Fruit fly (Drosophila melanogaster) whole organism, wandering third instar larva: Measurements from ENCODE around the gene sba.
A peak's percentile ranks its signal among the peaks of the same experiment; 100 is the strongest.

Source experiments
- Abd-B ChIP-seq: fragments of >200 bp; optimal IDR thresholded peaks from 2 replicates; lab custom pipeline; 2017; ENCODE audit warnings: missing biosample characterization, missing genetic modification characterization
- CG32264 ChIP-seq: fragments of 200-800 bp; sonication (Bioruptor generic); optimal IDR thresholded peaks from 2 replicates; lab custom pipeline; 2016; ENCODE audit warnings: missing biosample characterization, missing genetic modification characterization
- CG9705 ChIP-seq: fragments of 200-800 bp; sonication (Bioruptor generic); optimal IDR thresholded peaks from 2 replicates; lab custom pipeline; 2018; ENCODE audit warnings: missing biosample characterization, mild to moderate bottlenecking, missing genetic modification characterization
- CrebA ChIP-seq: fragments of 200-800 bp; sonication (Bioruptor generic); optimal IDR thresholded peaks from 2 replicates; lab custom pipeline; 2016; ENCODE audit warnings: missing biosample characterization, mild to moderate bottlenecking, missing genetic modification characterization, borderline replicate concordance
- Dfd ChIP-seq: fragments of >200 bp; optimal IDR thresholded peaks from 2 replicates; lab custom pipeline; 2017; ENCODE audit warnings: missing biosample characterization, missing genetic modification characterization
- Dif ChIP-seq: fragments of 200-275, 200-300 bp; sonication (Bioruptor generic); optimal IDR thresholded peaks from 2 replicates; lab custom pipeline; 2018; ENCODE audit warnings: missing biosample characterization, missing genetic modification characterization; ENCODE audit not compliant: partially characterized antibody
- GATAd ChIP-seq: sonication (Bioruptor generic); optimal IDR thresholded peaks from 2 replicates; lab custom pipeline; 2016; ENCODE audit warnings: missing biosample characterization, missing genetic modification characterization
- HLH106 ChIP-seq: fragments of 200-800 bp; optimal IDR thresholded peaks from 3 replicates; lab custom pipeline; 2019; ENCODE audit warnings: missing biosample characterization, mild to moderate bottlenecking, missing genetic modification characterization, moderate library complexity
- Hnf4 ChIP-seq: fragments of 200-800 bp; sonication (Bioruptor generic); optimal IDR thresholded peaks from 2 replicates; lab custom pipeline; 2016; ENCODE audit warnings: missing biosample characterization, mild to moderate bottlenecking, missing genetic modification characterization
- Hr78 ChIP-seq: fragments of >200 bp; optimal IDR thresholded peaks from 2 replicates; lab custom pipeline; 2017; ENCODE audit warnings: missing biosample characterization, missing genetic modification characterization
- Hr83 ChIP-seq: fragments of 200-300 bp; sonication (Bioruptor generic); optimal IDR thresholded peaks from 2 replicates; lab custom pipeline; 2016; ENCODE audit warnings: missing biosample characterization, mild to moderate bottlenecking, missing genetic modification characterization, moderate library complexity; ENCODE audit not compliant: poor library complexity, severe bottlenecking
- Jra ChIP-seq: sonication (Bioruptor generic); optimal IDR thresholded peaks from 2 replicates; lab custom pipeline; 2016; ENCODE audit warnings: missing biosample characterization, missing genetic modification characterization
- Mio ChIP-seq: sonication (Bioruptor generic); optimal IDR thresholded peaks from 2 replicates; lab custom pipeline; 2016; ENCODE audit warnings: missing biosample characterization, missing genetic modification characterization
- Myc ChIP-seq: fragments of >200 bp; optimal IDR thresholded peaks from 2 replicates; lab custom pipeline; 2017
- N ChIP-seq: fragments of >200 bp; optimal IDR thresholded peaks from 2 replicates; lab custom pipeline; 2018; ENCODE audit warnings: missing biosample characterization, missing external identifiers, missing genetic modification characterization
- OdsH ChIP-seq: fragments of 200-800 bp; sonication (Bioruptor generic); optimal IDR thresholded peaks from 2 replicates; lab custom pipeline; 2016; ENCODE audit warnings: missing biosample characterization, mild to moderate bottlenecking, missing genetic modification characterization
- Rel ChIP-seq, 2 experiments: fragments of 200-800 bp; sonication (Bioruptor generic) in 1 of 2; optimal IDR thresholded peaks; 2 replicates in 1 of 2; 3 replicates in 1 of 2; lab custom pipeline; 2016 to 2019; ENCODE audit warnings: mild to moderate bottlenecking in 2 of 2, missing biosample characterization in 2 of 2, missing genetic modification characterization in 2 of 2, moderate library complexity in 1 of 2
- Sp1 ChIP-seq: fragments of 200-800 bp; sonication (Bioruptor generic); optimal IDR thresholded peaks from 3 replicates; lab custom pipeline; 2019; ENCODE audit warnings: missing biosample characterization, mild to moderate bottlenecking, missing genetic modification characterization, moderate library complexity
- Vsx2 ChIP-seq: fragments of 200-300, 225-300 bp; sonication (Bioruptor generic); optimal IDR thresholded peaks from 2 replicates; lab custom pipeline; 2018; ENCODE audit warnings: missing biosample characterization, missing genetic modification characterization; ENCODE audit not compliant: partially characterized antibody
- br ChIP-seq: fragments of 200-800 bp; sonication (Bioruptor generic); optimal IDR thresholded peaks from 2 replicates; lab custom pipeline; 2016; ENCODE audit warnings: missing biosample characterization, missing genetic modification characterization
- brk ChIP-seq: fragments of 200-800 bp; sonication (Bioruptor generic); optimal IDR thresholded peaks from 2 replicates; lab custom pipeline; 2016; ENCODE audit warnings: missing biosample characterization, mild to moderate bottlenecking, missing genetic modification characterization
- dl ChIP-seq, 2 experiments: fragments of 175-275, 200-275 bp in 1 of 2; fragments of 200-275 bp in 1 of 2; sonication (Bioruptor generic); optimal IDR thresholded peaks; lab custom pipeline; 2018; ENCODE audit warnings: mild to moderate bottlenecking in 2 of 2, missing biosample characterization in 2 of 2, missing genetic modification characterization in 2 of 2, moderate library complexity in 2 of 2; ENCODE audit not compliant: partially characterized antibody in 2 of 2, insufficient read depth in 1 of 2
- dmrt93B ChIP-seq: fragments of 200-800 bp; sonication (Bioruptor generic); optimal IDR thresholded peaks from 2 replicates; lab custom pipeline; 2018; ENCODE audit warnings: missing biosample characterization, mild to moderate bottlenecking, missing genetic modification characterization
- dsf ChIP-seq: sonication (Bioruptor generic); optimal IDR thresholded peaks from 2 replicates; lab custom pipeline; 2016; ENCODE audit warnings: missing biosample characterization, missing genetic modification characterization, borderline replicate concordance
- ey ChIP-seq: fragments of 200-800 bp; sonication (Bioruptor generic); optimal IDR thresholded peaks from 2 replicates; lab custom pipeline; 2016; ENCODE audit warnings: missing biosample characterization, missing genetic modification characterization
- foxo ChIP-seq, 2 experiments: fragments of 200-800 bp; sonication (Bioruptor generic); optimal IDR thresholded peaks; 2 replicates in 1 of 2; 3 replicates in 1 of 2; lab custom pipeline; 2016 to 2017; ENCODE audit warnings: missing biosample characterization in 2 of 2, missing genetic modification characterization in 2 of 2
- fru ChIP-seq: fragments of 200-800 bp; sonication (Bioruptor generic); optimal IDR thresholded peaks from 3 replicates; lab custom pipeline; 2016; ENCODE audit warnings: missing biosample characterization, mild to moderate bottlenecking, missing genetic modification characterization
- h ChIP-seq: fragments of 200-800 bp; sonication (Bioruptor generic); optimal IDR thresholded peaks from 3 replicates; lab custom pipeline; 2016; ENCODE audit warnings: missing biosample characterization, mild to moderate bottlenecking, missing genetic modification characterization
- jim ChIP-seq: fragments of 175-275, 200-325 bp; sonication (Bioruptor generic); optimal IDR thresholded peaks from 2 replicates; lab custom pipeline; 2016; ENCODE audit warnings: missing biosample characterization, mild to moderate bottlenecking, missing genetic modification characterization
- lola ChIP-seq: fragments of >200 bp; optimal IDR thresholded peaks from 2 replicates; lab custom pipeline; 2017; ENCODE audit warnings: missing biosample characterization, missing genetic modification characterization
- pan ChIP-seq: fragments of >200 bp; optimal IDR thresholded peaks from 2 replicates; lab custom pipeline; 2017
- psq ChIP-seq: fragments of 200-800 bp; sonication (Bioruptor generic); optimal IDR thresholded peaks from 3 replicates; lab custom pipeline; 2017; ENCODE audit warnings: missing biosample characterization, mild to moderate bottlenecking, missing genetic modification characterization, moderate library complexity
- rgr ChIP-seq: fragments of 200-800 bp; sonication (Bioruptor generic); optimal IDR thresholded peaks from 3 replicates; lab custom pipeline; 2016; ENCODE audit warnings: missing biosample characterization, mild to moderate bottlenecking, missing genetic modification characterization
- sage ChIP-seq: fragments of 200-800 bp; sonication (Bioruptor generic); optimal IDR thresholded peaks from 2 replicates; lab custom pipeline; 2016; ENCODE audit warnings: missing biosample characterization, mild to moderate bottlenecking, missing genetic modification characterization
- sv ChIP-seq: fragments of 200-800 bp; sonication (Bioruptor generic); optimal IDR thresholded peaks from 3 replicates; lab custom pipeline; 2016; ENCODE audit warnings: missing biosample characterization, missing genetic modification characterization
- tai ChIP-seq: sonication (Bioruptor generic); optimal IDR thresholded peaks from 2 replicates; lab custom pipeline; 2016; ENCODE audit warnings: missing biosample characterization, missing genetic modification characterization
- usp ChIP-seq: fragments of >200 bp; optimal IDR thresholded peaks from 2 replicates; lab custom pipeline; 2017; ENCODE audit warnings: missing biosample characterization, missing genetic modification characterization
- woc ChIP-seq: sonication (Bioruptor generic); optimal IDR thresholded peaks from 2 replicates; lab custom pipeline; 2016; ENCODE audit warnings: missing biosample characterization, mild to moderate bottlenecking, missing genetic modification characterization

The sba gene

dm6 chr3R:23915967-23916366 is 6.8 kb downstream of the sba start:
- TF ChIP-seq psq (GFP tag; lab: Kevin White, UChicago) (peak; percentile 62), Vsx2 (GFP tag; lab: Kevin White, UChicago) (no peak), ey (GFP tag; lab: Kevin White, UChicago) (peak; percentile 72), sage (GFP tag; lab: Kevin White, UChicago) (peak; percentile 59), GATAd (no peak), Hr78 (GFP tag; lab: Kevin White, UChicago) (no peak), fru (GFP tag; lab: Kevin White, UChicago) (peak; percentile 86), foxo (GFP tag; optimal IDR thresholded peaks at IDR 0.05; lab: Kevin White, UChicago) (peak in 1 of 2 experiments; percentile 85), tai (GFP tag; lab: Kevin White, UChicago) (peak; percentile 16), Rel (GFP tag; optimal IDR thresholded peaks at IDR 0.05; lab: Kevin White, UChicago) (no peak), Rel (tag; optimal IDR thresholded peaks at IDR 0.05; lab: Kevin White, UChicago) (no peak), dmrt93B (GFP tag; lab: Kevin White, UChicago) (peak; percentile 71), CG9705 (GFP tag; lab: Kevin White, UChicago) (peak; percentile 1), Hnf4 (GFP tag; lab: Kevin White, UChicago) (peak; percentile 68), rgr (GFP tag; lab: Kevin White, UChicago) (peak; percentile 77), CG32264 (GFP tag; lab: Kevin White, UChicago) (peak; percentile 40), h (GFP tag; lab: Kevin White, UChicago) (peak; percentile 85), OdsH (GFP tag; lab: Kevin White, UChicago) (peak; percentile 72), HLH106 (tag; lab: Kevin White, UChicago) (peak; percentile 79), woc (GFP tag; lab: Kevin White, UChicago) (peak; percentile 64), Myc (no peak), Mio (no peak), brk (peak; percentile 32), br (GFP tag; lab: Kevin White, UChicago) (peak; percentile 79), sv (GFP tag; lab: Kevin White, UChicago) (no peak), Sp1 (GFP tag; lab: Kevin White, UChicago) (peak; percentile 75)

dm6 chr3R:23915042-23915428 is 7.7 kb downstream of the sba start:
- TF ChIP-seq ey (GFP tag; lab: Kevin White, UChicago) (peak; percentile 93), br (GFP tag; lab: Kevin White, UChicago) (peak; percentile 94), psq (GFP tag; lab: Kevin White, UChicago) (peak; percentile 89), jim (no peak), Dif (GFP tag; lab: Kevin White, UChicago) (no peak), sage (GFP tag; lab: Kevin White, UChicago) (peak; percentile 93), pan (lab: Kevin White, UChicago) (no peak), GATAd (peak; percentile 19), Jra (GFP tag; lab: Kevin White, UChicago) (peak; percentile 71), lola (GFP tag; lab: Kevin White, UChicago) (no peak), dmrt93B (GFP tag; lab: Kevin White, UChicago) (peak; percentile 86), OdsH (GFP tag; lab: Kevin White, UChicago) (peak; percentile 95), sv (GFP tag; lab: Kevin White, UChicago) (no peak), h (GFP tag; lab: Kevin White, UChicago) (peak; percentile 95), Dfd (GFP tag; lab: Kevin White, UChicago) (no peak), N (no peak), brk (peak; percentile 89), Mio (no peak), HLH106 (tag; lab: Kevin White, UChicago) (peak; percentile 94), tai (GFP tag; lab: Kevin White, UChicago) (peak; percentile 88), dl (GFP tag; optimal IDR thresholded peaks at IDR 0.05; lab: Kevin White, UChicago; ENCODE audit: insufficient read depth in 1 of 2, partially characterized antibody in 2 of 2) (no peak), dsf (peak; percentile 82), Hr78 (GFP tag; lab: Kevin White, UChicago) (no peak), Myc (no peak), Hnf4 (GFP tag; lab: Kevin White, UChicago) (peak; percentile 92), fru (GFP tag; lab: Kevin White, UChicago) (peak; percentile 94), Vsx2 (GFP tag; lab: Kevin White, UChicago) (no peak), Hr83 (GFP tag; lab: Kevin White, UChicago) (no peak), CrebA (GFP tag; lab: Kevin White, UChicago) (peak; percentile 48), CG32264 (GFP tag; lab: Kevin White, UChicago) (peak; percentile 80), usp (GFP tag; lab: Kevin White, UChicago) (no peak), CG9705 (GFP tag; lab: Kevin White, UChicago) (peak; percentile 80), Sp1 (GFP tag; lab: Kevin White, UChicago) (peak; percentile 94), Abd-B (no peak), woc (GFP tag; lab: Kevin White, UChicago) (peak; percentile 90), rgr (GFP tag; lab: Kevin White, UChicago) (peak; percentile 95), Rel (GFP tag; optimal IDR thresholded peaks at IDR 0.05; lab: Kevin White, UChicago) (peak; percentile 79), Rel (tag; optimal IDR thresholded peaks at IDR 0.05; lab: Kevin White, UChicago) (peak; percentile 68), foxo (GFP tag; optimal IDR thresholded peaks at IDR 0.05; lab: Kevin White, UChicago) (peak in 1 of 2 experiments; percentile 95)
